Fruit fly (Drosophila melanogaster) whole organism, prepupa: ENCODE data around the gene PGS1.

Experiments used
- Met ChIP-seq: fragments of 200-800 bp; sonication (Bioruptor generic); optimal IDR thresholded peaks from 3 replicates; lab custom pipeline; 2016; ENCODE audit warnings: missing biosample characterization, missing genetic modification characterization
- dsx ChIP-seq: fragments of 200-800 bp; optimal IDR thresholded peaks from 3 replicates; lab custom pipeline; 2019; ENCODE audit warnings: missing biosample characterization, mild to moderate bottlenecking, missing genetic modification characterization, moderate library complexity; ENCODE audit not compliant: poor library complexity, severe bottlenecking

dm6 chr3R:18703514-18703913, 42.3 kb downstream of the PGS1 start:
- TF ChIP-seq Met (GFP tag; lab: Kevin White, UChicago) = no peak
- no peak for TF ChIP-seq dsx (GFP tag; lab: Kevin White, UChicago)
